Fruit fly (Drosophila melanogaster) whole organism, prepupa: ENCODE data around the gene CG14659.
A peak's percentile ranks its signal among the peaks of the same experiment; 100 is the strongest.

ENCODE experiments used
- Blimp-1 ChIP-seq: fragments of 200-800 bp; sonication (Bioruptor generic); optimal IDR thresholded peaks from 3 replicates; lab custom pipeline; 2017; ENCODE audit warnings: missing biosample characterization, missing genetic modification characterization, mild to moderate bottlenecking, moderate library complexity, missing genetic modification reagents
- CG11762 ChIP-seq: fragments of 200-800 bp; sonication (Bioruptor generic); optimal IDR thresholded peaks from 3 replicates; lab custom pipeline; 2016; ENCODE audit warnings: missing biosample characterization, missing genetic modification characterization; ENCODE audit not compliant: insufficient read depth
- CG16779 ChIP-seq: fragments of 200-800 bp; sonication (Bioruptor generic); optimal IDR thresholded peaks from 3 replicates; lab custom pipeline; 2017; ENCODE audit warnings: missing biosample characterization, mild to moderate bottlenecking, missing genetic modification characterization
- CG31627 ChIP-seq: fragments of 200-800 bp; sonication (Bioruptor generic); optimal IDR thresholded peaks from 3 replicates; lab custom pipeline; 2016; ENCODE audit warnings: missing biosample characterization, missing genetic modification characterization
- CG32006 ChIP-seq: fragments of 200-800 bp; sonication (Bioruptor generic); optimal IDR thresholded peaks from 3 replicates; lab custom pipeline; 2017; ENCODE audit warnings: missing biosample characterization, mild to moderate bottlenecking, missing genetic modification characterization
- CG3919 ChIP-seq: fragments of 200-800 bp; sonication (Bioruptor generic); optimal IDR thresholded peaks from 3 replicates; lab custom pipeline; 2016; ENCODE audit warnings: missing biosample characterization, missing genetic modification characterization
- CG4318 ChIP-seq: fragments of 200-800 bp; sonication (Bioruptor generic); optimal IDR thresholded peaks from 3 replicates; lab custom pipeline; 2017; ENCODE audit warnings: missing biosample characterization, mild to moderate bottlenecking, missing genetic modification characterization
- CG6792 ChIP-seq: fragments of 200-800 bp; sonication (Bioruptor generic); optimal IDR thresholded peaks from 3 replicates; lab custom pipeline; 2016; ENCODE audit warnings: missing biosample characterization, missing genetic modification characterization
- CG6808 ChIP-seq: fragments of 200-800 bp; sonication (Bioruptor generic); optimal IDR thresholded peaks from 3 replicates; lab custom pipeline; 2017; ENCODE audit warnings: missing biosample characterization, missing genetic modification characterization, mild to moderate bottlenecking, moderate library complexity, missing genetic modification reagents
- CG6854 ChIP-seq: fragments of 200-800 bp; sonication (Bioruptor generic); optimal IDR thresholded peaks from 2 replicates; lab custom pipeline; 2017; ENCODE audit warnings: missing biosample characterization, mild to moderate bottlenecking, missing genetic modification characterization
- CG8119 ChIP-seq: fragments of 200-800 bp; sonication (Bioruptor generic); IDR thresholded peaks from 3 replicates; pipeline ENCODE4 v1.3.6; 2022; ENCODE audit warnings: missing biosample characterization, missing genetic modification characterization
- Eip78C ChIP-seq: fragments of 200-800 bp; sonication (Bioruptor generic); peaks from one replicate; lab custom pipeline; 2016; ENCODE audit warnings: missing biosample characterization, missing genetic modification characterization
- Eip93F ChIP-seq: fragments of 200-800 bp; sonication (Bioruptor generic); optimal IDR thresholded peaks from 2 replicates; lab custom pipeline; 2016; ENCODE audit warnings: missing biosample characterization, mild to moderate bottlenecking, missing genetic modification characterization
- Ets21C ChIP-seq: fragments of 200-800 bp; sonication (Bioruptor generic); optimal IDR thresholded peaks from 3 replicates; lab custom pipeline; 2016; ENCODE audit warnings: missing biosample characterization, missing genetic modification characterization
- Gug ChIP-seq: fragments of 200-800 bp; sonication (Bioruptor generic); IDR thresholded peaks from 2 replicates; pipeline ENCODE4 v1.3.6; 2022; ENCODE audit warnings: missing biosample characterization, missing genetic modification characterization
- Hr38 ChIP-seq: sonication (Bioruptor generic); optimal IDR thresholded peaks from 2 replicates; lab custom pipeline; 2016; ENCODE audit warnings: missing biosample characterization, missing genetic modification characterization
- Hr4 ChIP-seq: fragments of 200-800 bp; sonication (Bioruptor generic); optimal IDR thresholded peaks from 3 replicates; lab custom pipeline; 2016; ENCODE audit warnings: missing biosample characterization, missing genetic modification characterization
- OdsH ChIP-seq: fragments of 200-800 bp; sonication (Bioruptor generic); optimal IDR thresholded peaks from 3 replicates; lab custom pipeline; 2016; ENCODE audit warnings: missing biosample characterization, missing genetic modification characterization
- Sox102F ChIP-seq: fragments of 200-800 bp; sonication (Bioruptor generic); optimal IDR thresholded peaks from 2 replicates; lab custom pipeline; 2016; ENCODE audit warnings: missing biosample characterization, mild to moderate bottlenecking, missing genetic modification characterization
- Sox14 ChIP-seq: fragments of 200-800 bp; sonication (Bioruptor generic); optimal IDR thresholded peaks from 3 replicates; lab custom pipeline; 2016; ENCODE audit warnings: missing biosample characterization, missing genetic modification characterization
- Sox15 ChIP-seq: fragments of 200-800 bp; sonication (Bioruptor generic); optimal IDR thresholded peaks from 3 replicates; lab custom pipeline; 2016; ENCODE audit warnings: missing biosample characterization, missing genetic modification characterization
- achi ChIP-seq: fragments of 200-800 bp; sonication (Bioruptor generic); optimal IDR thresholded peaks from 3 replicates; lab custom pipeline; 2016; ENCODE audit warnings: missing biosample characterization, missing genetic modification characterization
- acj6 ChIP-seq: fragments of 200-800 bp; sonication (Bioruptor generic); optimal IDR thresholded peaks from 3 replicates; lab custom pipeline; 2016; ENCODE audit warnings: missing biosample characterization, missing genetic modification characterization
- dac ChIP-seq: fragments of 200-800 bp; sonication (Bioruptor generic); optimal IDR thresholded peaks from 2 replicates; lab custom pipeline; 2017; ENCODE audit warnings: missing biosample characterization, mild to moderate bottlenecking, missing genetic modification characterization
- dsx ChIP-seq: fragments of 200-800 bp; optimal IDR thresholded peaks from 3 replicates; lab custom pipeline; 2019; ENCODE audit warnings: missing biosample characterization, mild to moderate bottlenecking, missing genetic modification characterization, moderate library complexity; ENCODE audit not compliant: poor library complexity, severe bottlenecking
- fd59A ChIP-seq: fragments of 200-800 bp; sonication (Bioruptor generic); optimal IDR thresholded peaks from 2 replicates; lab custom pipeline; 2017; ENCODE audit warnings: missing biosample characterization, mild to moderate bottlenecking, missing genetic modification characterization, missing genetic modification reagents
- fd85E ChIP-seq: fragments of 200-800 bp; sonication (Bioruptor generic); optimal IDR thresholded peaks from 3 replicates; lab custom pipeline; 2016; ENCODE audit warnings: missing biosample characterization, missing genetic modification characterization
- lz ChIP-seq: fragments of 200-800 bp; sonication (Bioruptor generic); optimal IDR thresholded peaks from 3 replicates; lab custom pipeline; 2016; ENCODE audit warnings: missing biosample characterization, missing genetic modification characterization
- net ChIP-seq: fragments of 200-800 bp; sonication (Bioruptor generic); optimal IDR thresholded peaks from 3 replicates; lab custom pipeline; 2016; ENCODE audit warnings: missing biosample characterization, missing genetic modification characterization
- pdm3 ChIP-seq: fragments of 200-800 bp; sonication (Bioruptor generic); optimal IDR thresholded peaks from 3 replicates; lab custom pipeline; 2016; ENCODE audit warnings: missing biosample characterization, missing genetic modification characterization
- salr ChIP-seq, 2 experiments: fragments of 200-800 bp; sonication (Bioruptor generic); optimal IDR thresholded peaks; 3 replicates each; lab custom pipeline; 2016 to 2018; ENCODE audit warnings: missing biosample characterization in 2 of 2, missing genetic modification characterization in 2 of 2, mild to moderate bottlenecking in 1 of 2
- spab ChIP-seq: fragments of 200-800 bp; sonication (Bioruptor generic); optimal IDR thresholded peaks from 2 replicates; lab custom pipeline; 2017; ENCODE audit warnings: missing biosample characterization, mild to moderate bottlenecking, missing genetic modification characterization, missing genetic modification reagents
- ss ChIP-seq, 2 experiments: fragments of 200-800 bp; sonication (Bioruptor generic); optimal IDR thresholded peaks; 2 replicates in 1 of 2; 3 replicates in 1 of 2; lab custom pipeline; 2017 to 2018; ENCODE audit warnings: mild to moderate bottlenecking in 2 of 2, missing biosample characterization in 2 of 2, missing genetic modification characterization in 2 of 2, moderate library complexity in 1 of 2
- topi ChIP-seq: fragments of 200-800 bp; sonication (Bioruptor generic); optimal IDR thresholded peaks from 3 replicates; lab custom pipeline; 2016; ENCODE audit warnings: missing biosample characterization, missing genetic modification characterization

The CG14659 gene

dm6 chr3R:4804126-4804649 lies 26.9 kb downstream of the CG14659 start:
- TF ChIP-seq salr (GFP tag; optimal IDR thresholded peaks at IDR 0.05; lab: Kevin White, UChicago) (no peak), CG6808 (GFP tag; lab: Kevin White, UChicago) (no peak), Eip78C (peak; percentile 64), CG8119 (GFP tag; lab: Robert Waterston, UW) (peak; percentile 30; the same call in 1 of the 3 replicates), acj6 (GFP tag; lab: Kevin White, UChicago) (no peak), CG16779 (tag; lab: Kevin White, UChicago) (peak; percentile 1), dac (GFP tag; lab: Kevin White, UChicago) (no peak), CG6792 (GFP tag; lab: Kevin White, UChicago) (no peak), Sox14 (GFP tag; lab: Kevin White, UChicago) (no peak), Hr38 (GFP tag; lab: Kevin White, UChicago) (no peak), topi (GFP tag; lab: Kevin White, UChicago) (no peak), Hr4 (GFP tag; lab: Kevin White, UChicago) (peak; percentile 11), ss (GFP tag; optimal IDR thresholded peaks at IDR 0.05; lab: Kevin White, UChicago) (peak in 1 of 2 experiments; percentile 24)

DNA sequence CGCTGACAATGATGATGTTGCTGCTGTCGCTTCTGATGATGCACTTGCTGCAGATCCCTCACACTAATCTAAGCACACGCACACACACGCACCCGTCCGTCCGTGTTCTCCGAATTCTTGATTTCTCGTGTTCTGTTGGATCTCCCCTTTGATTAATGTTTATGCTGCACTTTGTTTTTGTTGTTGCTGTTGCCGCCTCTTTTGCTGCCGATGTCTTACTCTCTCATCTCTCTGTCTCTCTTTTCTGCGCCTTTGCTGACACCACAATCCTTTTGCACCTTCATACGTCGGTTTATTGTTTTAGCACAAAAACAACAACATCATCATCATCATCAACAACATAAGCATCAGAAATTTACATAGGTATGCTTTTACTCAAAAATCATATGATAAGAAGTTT lies 33.1 kb downstream of the CG14659 start:
- TF ChIP-seq Gug (no peak), Eip93F (GFP tag; lab: Kevin White, UChicago) (no peak), fd85E (GFP tag; lab: Kevin White, UChicago) (no peak), CG6792 (GFP tag; lab: Kevin White, UChicago) (no peak), lz (no peak)
- TF ChIP-seq, all 60 proteins: peak for 0

dm6 chr3R:4797585-4797984 lies 33.5 kb downstream of the CG14659 start:
- TF ChIP-seq dsx (GFP tag; lab: Kevin White, UChicago), result no peak
- no peak for TF ChIP-seq Sox15 (GFP tag; lab: Kevin White, UChicago)
- no peak for TF ChIP-seq spab (GFP tag; lab: Kevin White, UChicago)
- TF ChIP-seq net (GFP tag; lab: Kevin White, UChicago), result no peak
- no peak for TF ChIP-seq Eip78C
- no peak for TF ChIP-seq acj6 (GFP tag; lab: Kevin White, UChicago)
- no peak for TF ChIP-seq CG32006 (GFP tag; lab: Kevin White, UChicago)
- TF ChIP-seq CG6854 (GFP tag; lab: Kevin White, UChicago), result no peak
- no peak for TF ChIP-seq CG11762 (GFP tag; lab: Kevin White, UChicago)
- no peak for TF ChIP-seq CG31627 (GFP tag; lab: Kevin White, UChicago)
- no peak for TF ChIP-seq Ets21C (GFP tag; lab: Kevin White, UChicago)
- TF ChIP-seq ss (GFP tag; optimal IDR thresholded peaks at IDR 0.05; lab: Kevin White, UChicago), result no peak
- no peak for TF ChIP-seq achi (GFP tag; lab: Kevin White, UChicago)
- TF ChIP-seq OdsH, result no peak
- TF ChIP-seq CG3919 (GFP tag; lab: Kevin White, UChicago), result no peak
- no peak for TF ChIP-seq Sox102F (GFP tag; lab: Kevin White, UChicago)
- no peak for TF ChIP-seq CG4318 (GFP tag; lab: Kevin White, UChicago)
- TF ChIP-seq Blimp-1, result no peak

dm6 chr3R:4784622-4785021 lies 46.5 kb downstream of the CG14659 start, which contains the start of gene Ccdc39:
Gene Ccdc39, minus strand, starts transcription at chr3R:4784722.
- TF ChIP-seq pdm3 (GFP tag; lab: Kevin White, UChicago) (no peak), topi (GFP tag; lab: Kevin White, UChicago) (no peak), fd59A (GFP tag; lab: Kevin White, UChicago) (no peak), Eip93F (GFP tag; lab: Kevin White, UChicago) (no peak)
